Fruit fly (Drosophila melanogaster) whole organism, embryonic: Measurements from ENCODE around the gene soti.

Experiments used
- Ada2b ChIP-seq: fragments of 200-800 bp; sonication (Bioruptor generic); IDR thresholded peaks from 2 replicates; pipeline ENCODE4 v1.3.6; 2022; ENCODE audit warnings: missing biosample characterization, missing genetic modification characterization
- Atf-2 ChIP-seq: fragments of 200-800 bp; sonication (Bioruptor generic); optimal IDR thresholded peaks from 2 replicates; lab custom pipeline; 2016; ENCODE audit warnings: missing biosample characterization, missing genetic modification characterization
- Bteb2 ChIP-seq: fragments of 200-800 bp; sonication (Bioruptor generic); optimal IDR thresholded peaks from 2 replicates; lab custom pipeline; 2016; ENCODE audit warnings: missing biosample characterization, missing genetic modification characterization
- CG10209 ChIP-seq: fragments of 200-800 bp; sonication (Bioruptor generic); optimal IDR thresholded peaks from 3 replicates; lab custom pipeline; 2017; ENCODE audit warnings: missing biosample characterization, mild to moderate bottlenecking, missing genetic modification characterization, missing genetic modification reagents
- CG10431 ChIP-seq: fragments of 200-800 bp; sonication (Bioruptor generic); optimal IDR thresholded peaks from 3 replicates; lab custom pipeline; 2018; ENCODE audit warnings: missing biosample characterization, mild to moderate bottlenecking, missing genetic modification characterization
- CG11696 ChIP-seq: fragments of 200-800 bp; sonication (Bioruptor generic); IDR thresholded peaks from 2 replicates; pipeline ENCODE4 v1.3.6; 2022; ENCODE audit warnings: missing biosample characterization, missing genetic modification characterization
- CG12071 ChIP-seq: fragments of 200-800 bp; sonication (Bioruptor generic); optimal IDR thresholded peaks from 3 replicates; lab custom pipeline; 2018; ENCODE audit warnings: missing biosample characterization, mild to moderate bottlenecking, missing genetic modification characterization
- CG12659 ChIP-seq: fragments of 200-800 bp; sonication (Bioruptor generic); optimal IDR thresholded peaks from 3 replicates; lab custom pipeline; 2017; ENCODE audit warnings: mild to moderate bottlenecking, missing biosample characterization, missing genetic modification reagents, missing genetic modification characterization
- CG13123 ChIP-seq: fragments of 200-800 bp; sonication (Bioruptor generic); optimal IDR thresholded peaks from 2 replicates; lab custom pipeline; 2016; ENCODE audit warnings: missing biosample characterization, missing genetic modification characterization
- CG15011 ChIP-seq: fragments of 200-800 bp; sonication (Bioruptor generic); optimal IDR thresholded peaks from 3 replicates; lab custom pipeline; 2018; ENCODE audit warnings: missing biosample characterization, mild to moderate bottlenecking, missing genetic modification characterization
- CG17385 ChIP-seq: fragments of 200-800 bp; sonication (Bioruptor generic); optimal IDR thresholded peaks from 3 replicates; lab custom pipeline; 2018; ENCODE audit warnings: missing biosample characterization, mild to moderate bottlenecking, missing genetic modification characterization
- CG17802 ChIP-seq: fragments of 200-800 bp; sonication (Bioruptor generic); optimal IDR thresholded peaks from 2 replicates; lab custom pipeline; 2018; ENCODE audit warnings: missing biosample characterization, mild to moderate bottlenecking, missing genetic modification characterization, moderate library complexity
- CG18011 ChIP-seq: fragments of 200-800 bp; sonication (Bioruptor generic); optimal IDR thresholded peaks from 2 replicates; lab custom pipeline; 2017; ENCODE audit warnings: missing biosample characterization, missing genetic modification characterization, mild to moderate bottlenecking, moderate library complexity, missing genotype
- CG18764 ChIP-seq: fragments of 200-800 bp; sonication (Bioruptor generic); optimal IDR thresholded peaks from 3 replicates; lab custom pipeline; 2016; ENCODE audit warnings: missing biosample characterization, missing genetic modification characterization
- CG2199 ChIP-seq: fragments of 200-800 bp; sonication (Bioruptor generic); IDR thresholded peaks from 3 replicates; pipeline ENCODE4 v1.3.6; 2022; ENCODE audit warnings: missing biosample characterization, missing genetic modification characterization
- CG31441 ChIP-seq: fragments of 200-800 bp; sonication (Bioruptor generic); IDR thresholded peaks from 2 replicates; pipeline ENCODE4 v1.3.6; 2022; ENCODE audit warnings: missing biosample characterization, missing genetic modification characterization
- CG3281 ChIP-seq: fragments of 200-800 bp; sonication (Bioruptor generic); optimal IDR thresholded peaks from 3 replicates; lab custom pipeline; 2017; ENCODE audit warnings: missing biosample characterization, mild to moderate bottlenecking, missing genetic modification characterization
- CG34376 ChIP-seq: fragments of 200-800 bp; sonication (Bioruptor generic); optimal IDR thresholded peaks from 2 replicates; lab custom pipeline; 2018; ENCODE audit warnings: missing biosample characterization, mild to moderate bottlenecking, missing genetic modification characterization
- CG4360 ChIP-seq: fragments of 200-800 bp; sonication (Bioruptor generic); IDR thresholded peaks from 2 replicates; pipeline ENCODE4 v1.3.6; 2022; ENCODE audit warnings: missing biosample characterization, missing genetic modification characterization
- CG6854 ChIP-seq: fragments of 200-800 bp; sonication (Bioruptor generic); optimal IDR thresholded peaks from 3 replicates; lab custom pipeline; 2017; ENCODE audit warnings: missing biosample characterization, mild to moderate bottlenecking, missing genetic modification characterization
- CG7928 ChIP-seq: fragments of 200-800 bp; sonication (Bioruptor generic); optimal IDR thresholded peaks from 2 replicates; lab custom pipeline; 2017; ENCODE audit warnings: missing biosample characterization, mild to moderate bottlenecking, missing genetic modification characterization
- CG8388 ChIP-seq: fragments of 200-800 bp; sonication (Bioruptor generic); optimal IDR thresholded peaks from 2 replicates; lab custom pipeline; 2019; ENCODE audit warnings: missing biosample characterization, mild to moderate bottlenecking, missing genetic modification characterization, moderate library complexity
- CG9609 ChIP-seq: fragments of 200-800 bp; sonication (Bioruptor generic); optimal IDR thresholded peaks from 3 replicates; lab custom pipeline; 2016; ENCODE audit warnings: missing biosample characterization, missing genetic modification characterization
- E2f1 ChIP-seq: fragments of 200-800 bp; sonication (Bioruptor generic); IDR thresholded peaks from 2 replicates; pipeline ENCODE4 v1.3.6; 2022; ENCODE audit warnings: missing biosample characterization, missing genetic modification characterization
- HmgD ChIP-seq: fragments of 200-800 bp; sonication (Bioruptor generic); optimal IDR thresholded peaks from 3 replicates; lab custom pipeline; 2016; ENCODE audit warnings: missing biosample characterization, missing genetic modification characterization
- Hr3 ChIP-seq: fragments of 200-800 bp; sonication (Bioruptor generic); optimal IDR thresholded peaks from 3 replicates; lab custom pipeline; 2016; ENCODE audit warnings: missing biosample characterization, missing genetic modification characterization
- Med ChIP-seq: fragments of 200-800 bp; sonication (Bioruptor generic); peaks from one replicate; lab custom pipeline; 2016; ENCODE audit warnings: missing biosample characterization, missing genetic modification characterization, mild to moderate bottlenecking, inconsistent platforms, moderate library complexity
- Ssrp ChIP-seq: fragments of 200-800 bp; sonication (Bioruptor generic); optimal IDR thresholded peaks from 2 replicates; lab custom pipeline; 2018; ENCODE audit warnings: missing biosample characterization, mild to moderate bottlenecking, missing genetic modification characterization, moderate library complexity
- Taf1 ChIP-seq: fragments of 200-800 bp; sonication (Bioruptor generic); IDR thresholded peaks from 2 replicates; pipeline ENCODE4 v1.3.6; 2022; ENCODE audit warnings: missing biosample characterization, missing genetic modification characterization
- aop ChIP-seq: fragments of 200-800 bp; sonication (Bioruptor generic); IDR thresholded peaks from 2 replicates; pipeline ENCODE4 v1.3.6; 2022; ENCODE audit warnings: missing biosample characterization, missing genetic modification characterization
- bigmax ChIP-seq: fragments of 200-800 bp; sonication (Bioruptor generic); optimal IDR thresholded peaks from 2 replicates; lab custom pipeline; 2018; ENCODE audit warnings: missing biosample characterization, mild to moderate bottlenecking, missing genetic modification characterization
- bowl ChIP-seq: fragments of 200-800 bp; sonication (Bioruptor generic); IDR thresholded peaks from 2 replicates; pipeline ENCODE4 v1.3.6; 2022; ENCODE audit warnings: missing biosample characterization, missing genetic modification characterization
- crol ChIP-seq: fragments of 200-800 bp; sonication (Bioruptor generic); IDR thresholded peaks from 2 replicates; pipeline ENCODE4 v1.3.6; 2022; ENCODE audit warnings: missing biosample characterization, missing genetic modification characterization
- disco-r ChIP-seq: fragments of 200-800 bp; sonication (Bioruptor generic); optimal IDR thresholded peaks from 2 replicates; lab custom pipeline; 2016; ENCODE audit warnings: missing biosample characterization, missing genetic modification characterization
- dmrt11E ChIP-seq: fragments of 200-800 bp; sonication (Bioruptor generic); optimal IDR thresholded peaks from 3 replicates; lab custom pipeline; 2018; ENCODE audit warnings: missing biosample characterization, mild to moderate bottlenecking, missing genetic modification characterization, moderate library complexity
- dysf ChIP-seq: fragments of 200-800 bp; sonication (Bioruptor generic); IDR thresholded peaks from 3 replicates; pipeline ENCODE4 v1.3.6; 2022; ENCODE audit warnings: missing biosample characterization, missing genetic modification characterization
- fd102C ChIP-seq: fragments of 200-800 bp; sonication (Bioruptor generic); optimal IDR thresholded peaks from 2 replicates; lab custom pipeline; 2018; ENCODE audit warnings: missing biosample characterization, mild to moderate bottlenecking, missing genetic modification characterization, moderate library complexity
- grau ChIP-seq: fragments of 200-800 bp; optimal IDR thresholded peaks from 3 replicates; lab custom pipeline; 2019; ENCODE audit warnings: missing biosample characterization, mild to moderate bottlenecking, missing genetic modification characterization, moderate library complexity
- insv ChIP-seq, 2 experiments: fragments of 200-800 bp; sonication (Bioruptor generic); optimal IDR thresholded peaks; 3 replicates each; lab custom pipeline; 2016 to 2018; ENCODE audit warnings: missing biosample characterization in 2 of 2, missing genetic modification characterization in 2 of 2
- klu ChIP-seq: fragments of 200-800 bp; sonication (Bioruptor generic); IDR thresholded peaks from 2 replicates; pipeline ENCODE4 v1.3.6; 2022; ENCODE audit warnings: missing biosample characterization, missing genetic modification characterization
- nau ChIP-seq: fragments of 200-800 bp; sonication (Bioruptor generic); optimal IDR thresholded peaks from 3 replicates; lab custom pipeline; 2017; ENCODE audit warnings: missing biosample characterization, mild to moderate bottlenecking, missing genetic modification characterization, missing genetic modification reagents
- odd ChIP-seq: fragments of 200-800 bp; sonication (Bioruptor generic); optimal IDR thresholded peaks from 2 replicates; lab custom pipeline; 2017; ENCODE audit warnings: missing biosample characterization, mild to moderate bottlenecking, missing genetic modification characterization
- pita ChIP-seq: fragments of 200-800 bp; sonication (Bioruptor generic); optimal IDR thresholded peaks from 2 replicates; lab custom pipeline; 2017; ENCODE audit warnings: missing biosample characterization, mild to moderate bottlenecking, missing genetic modification characterization
- ro ChIP-seq: fragments of 200-800 bp; sonication (Bioruptor generic); IDR thresholded peaks from 2 replicates; pipeline ENCODE4 v1.3.6; 2022; ENCODE audit warnings: missing biosample characterization, missing genetic modification characterization
- seq ChIP-seq: fragments of 200-800 bp; sonication (Bioruptor generic); IDR thresholded peaks from 2 replicates; pipeline ENCODE4 v1.3.6; 2022; ENCODE audit warnings: missing biosample characterization, missing genetic modification characterization
- sisA ChIP-seq: fragments of 200-800 bp; sonication (Bioruptor generic); IDR thresholded peaks from 2 replicates; pipeline ENCODE4 v1.3.6; 2022; ENCODE audit warnings: missing biosample characterization, missing genetic modification characterization
- stc ChIP-seq: fragments of 200-800 bp; sonication (Bioruptor generic); IDR thresholded peaks from 2 replicates; pipeline ENCODE4 v1.3.6; 2022; ENCODE audit warnings: missing biosample characterization, missing genetic modification characterization
- toy ChIP-seq: fragments of 200-800 bp; sonication (Bioruptor generic); IDR thresholded peaks from 2 replicates; pipeline ENCODE4 v1.3.6; 2022; ENCODE audit warnings: missing biosample characterization, missing genetic modification characterization
- vnd ChIP-seq: fragments of 200-800 bp; sonication (Bioruptor generic); IDR thresholded peaks from 3 replicates; pipeline ENCODE4 v1.3.6; 2022; ENCODE audit warnings: missing biosample characterization, missing genetic modification characterization; ENCODE audit not compliant: partially characterized antibody
- yki ChIP-seq: fragments of >200 bp; optimal IDR thresholded peaks from 3 replicates; lab custom pipeline; 2018

Gene soti

dm6 chr3R:14382312-14383046 lies 980 bp upstream of the soti start (continued):
- peak; percentile 80 for TF ChIP-seq CG15011 (GFP tag; lab: Kevin White, UChicago)
- peak; percentile 82 for TF ChIP-seq dysf (GFP tag; lab: Robert Waterston, UW)
- TF ChIP-seq CG17802 (tag; lab: Kevin White, UChicago): no peak
- peak; percentile 87 for TF ChIP-seq CG2199 (GFP tag; lab: Robert Waterston, UW)
- peak; percentile 73 for TF ChIP-seq yki (lab: Kevin White, UChicago)
- TF ChIP-seq Med: peak; percentile 78
- TF ChIP-seq dmrt11E (tag; lab: Kevin White, UChicago): peak; percentile 73
- no peak for TF ChIP-seq bigmax (GFP tag; lab: Kevin White, UChicago)
- 0 out of 2 replicates have a peak, but pooled peaks have one; percentile 2 for TF ChIP-seq CG4360 (GFP tag; lab: Robert Waterston, UW)
- TF ChIP-seq CG10431: peak; percentile 26
- TF ChIP-seq aop: no peak
- peak; percentile 84 for TF ChIP-seq CG6854 (GFP tag; lab: Kevin White, UChicago)
- no peak for TF ChIP-seq seq (GFP tag; lab: Robert Waterston, UW)
- TF ChIP-seq ro (GFP tag; lab: Robert Waterston, UW): no peak
- peak; percentile 31; the same call in 1 of the 2 replicates for TF ChIP-seq crol (GFP tag; lab: Robert Waterston, UW)
- TF ChIP-seq disco-r (GFP tag; lab: Kevin White, UChicago): no peak
- TF ChIP-seq CG13123 (GFP tag; lab: Kevin White, UChicago): peak; percentile 56
- TF ChIP-seq CG34376 (GFP tag; lab: Kevin White, UChicago): peak; percentile 9
- TF ChIP-seq CG31441 (GFP tag; lab: Robert Waterston, UW): peak; percentile 89
- TF ChIP-seq vnd: no peak
- peak; percentile 59 for TF ChIP-seq CG18764 (GFP tag; lab: Kevin White, UChicago)
- peak; percentile 87 for TF ChIP-seq CG12659 (GFP tag; lab: Kevin White, UChicago)
- TF ChIP-seq pita (GFP tag; lab: Kevin White, UChicago): no peak
- peak; percentile 63 for TF ChIP-seq CG12071
- no peak for TF ChIP-seq fd102C (GFP tag; lab: Kevin White, UChicago)
- peak; percentile 66 for TF ChIP-seq E2f1 (GFP tag; lab: Robert Waterston, UW)
- peak; percentile 86 for TF ChIP-seq CG3281 (GFP tag; lab: Kevin White, UChicago)
- peak; percentile 55 for TF ChIP-seq CG18011 (GFP tag; lab: Kevin White, UChicago)
- TF ChIP-seq CG7928 (GFP tag; lab: Kevin White, UChicago): no peak
- peak; percentile 70 for TF ChIP-seq Ada2b (GFP tag; lab: Robert Waterston, UW)
- peak; percentile 89 for TF ChIP-seq grau
- TF ChIP-seq CG9609 (GFP tag; lab: Kevin White, UChicago): no peak
- peak; percentile 67 for TF ChIP-seq odd (GFP tag; lab: Kevin White, UChicago)
- TF ChIP-seq stc: peak; percentile 81
- TF ChIP-seq Atf-2 (GFP tag; lab: Kevin White, UChicago): no peak
- TF ChIP-seq HmgD: no peak
- TF ChIP-seq CG10209 (GFP tag; lab: Kevin White, UChicago): peak; percentile 83
- 0 out of 2 replicates have a peak, but pooled peaks have one; percentile 8 for TF ChIP-seq Taf1 (GFP tag; lab: Robert Waterston, UW)
- peak; percentile 81 for TF ChIP-seq Ssrp (tag; lab: Kevin White, UChicago)
- no peak for TF ChIP-seq CG11696 (GFP tag; lab: Robert Waterston, UW)
- TF ChIP-seq bowl (GFP tag; lab: Robert Waterston, UW): 0 out of 2 replicates have a peak, but pooled peaks have one; percentile 26
- TF ChIP-seq Hr3: peak; percentile 72
- peak; percentile 81 for TF ChIP-seq CG8388 (GFP tag; lab: Kevin White, UChicago)
- peak; percentile 70 for TF ChIP-seq nau (GFP tag; lab: Kevin White, UChicago)
- 0 out of 2 replicates have a peak, but pooled peaks have one; percentile 24 for TF ChIP-seq toy
- no peak for TF ChIP-seq insv (GFP tag; optimal IDR thresholded peaks at IDR 0.05; lab: Kevin White, UChicago)
- no peak; the same call in 1 of the 2 replicates for TF ChIP-seq klu (GFP tag; lab: Robert Waterston, UW)
- TF ChIP-seq CG17385 (GFP tag; lab: Kevin White, UChicago): peak; percentile 73
- peak; percentile 37 for TF ChIP-seq Bteb2 (GFP tag; lab: Kevin White, UChicago)
- TF ChIP-seq sisA (GFP tag; lab: Robert Waterston, UW): peak; percentile 44; the same call in 1 of the 2 replicates
